Worm (Caenorhabditis elegans) whole organism, L1 larva: Measurements from ENCODE around the gene srx-133.

ENCODE experiments used
- C04F5.9 ChIP-seq: sonication (generic microtip); optimal IDR thresholded peaks from 2 replicates; lab custom pipeline; 2016; ENCODE audit warnings: missing genetic modification characterization, missing compliant biosample characterization
- C16A3.4 ChIP-seq: fragments of 150-350 bp; optimal IDR thresholded peaks from 2 replicates; lab custom pipeline; 2014; ENCODE audit warnings: missing biosample characterization, missing genetic modification characterization
- C34B4.2 ChIP-seq: sonication (generic microtip); optimal IDR thresholded peaks from 2 replicates; lab custom pipeline; 2017; ENCODE audit warnings: mild to moderate bottlenecking, missing genetic modification characterization, missing compliant biosample characterization
- alr-1 ChIP-seq: fragments of 200-800 bp; sonication (Bioruptor generic); optimal IDR thresholded peaks from 2 replicates; lab custom pipeline; 2018; ENCODE audit warnings: borderline replicate concordance, mild to moderate bottlenecking, missing genetic modification characterization, missing compliant biosample characterization
- blmp-1 ChIP-seq: fragments of 150-350 bp; optimal IDR thresholded peaks from 2 replicates; lab custom pipeline; 2014; ENCODE audit warnings: missing biosample characterization, missing genetic modification characterization
- ceh-63 ChIP-seq: fragments of 200-800 bp; sonication (Bioruptor generic); optimal IDR thresholded peaks from 2 replicates; lab custom pipeline; 2018; ENCODE audit warnings: mild to moderate bottlenecking, missing genetic modification characterization, missing compliant biosample characterization
- ceh-8 ChIP-seq: fragments of 200-800 bp; sonication (Bioruptor generic); optimal IDR thresholded peaks from 2 replicates; lab custom pipeline; 2018; ENCODE audit warnings: mild to moderate bottlenecking, missing genetic modification characterization, moderate library complexity, missing compliant biosample characterization
- ceh-90 ChIP-seq: sonication (generic microtip); optimal IDR thresholded peaks from 2 replicates; lab custom pipeline; 2016; ENCODE audit warnings: missing genetic modification characterization, missing compliant biosample characterization
- dsc-1 ChIP-seq: sonication (generic microtip); optimal IDR thresholded peaks from 2 replicates; lab custom pipeline; 2016; ENCODE audit warnings: mild to moderate bottlenecking, missing genetic modification characterization, missing compliant biosample characterization
- efl-1 ChIP-seq, 4 experiments: fragments of 150-350 bp; optimal IDR thresholded peaks in 3 of 4; peaks in 1 of 4; 1 replicate in 1 of 4; 2 replicates in 3 of 4; lab custom pipeline; 2014; ENCODE audit warnings: missing biosample characterization in 2 of 4, missing genetic modification characterization in 2 of 4, missing genetic modification reagents in 2 of 4
- egl-27 ChIP-seq, 2 experiments: fragments of 150-350 bp in 1 of 2; sonication (generic microtip); optimal IDR thresholded peaks; 3 replicates each; lab custom pipeline; 2017 to 2018; ENCODE audit warnings: missing biosample characterization in 2 of 2, missing genetic modification characterization in 2 of 2, missing genetic modification reagents in 2 of 2
- ets-5 ChIP-seq: fragments of 200-800 bp; sonication (Bioruptor generic); IDR thresholded peaks from 2 replicates; pipeline ENCODE4 v1.3.6; 2022; ENCODE audit warnings: missing genetic modification characterization, missing compliant biosample characterization
- fkh-8 ChIP-seq: sonication (generic microtip); optimal IDR thresholded peaks from 2 replicates; lab custom pipeline; 2016; ENCODE audit warnings: mild to moderate bottlenecking, missing genetic modification characterization, missing compliant biosample characterization
- fos-1 ChIP-seq: fragments of 150-350 bp; optimal IDR thresholded peaks from 2 replicates; lab custom pipeline; 2014; ENCODE audit warnings: missing biosample characterization, missing genetic modification characterization
- hlh-4 ChIP-seq: sonication (generic microtip); optimal IDR thresholded peaks from 2 replicates; lab custom pipeline; 2016; ENCODE audit warnings: mild to moderate bottlenecking, missing genetic modification characterization, missing compliant biosample characterization
- lin-14 ChIP-seq: fragments of 200-800 bp; sonication (Bioruptor generic); optimal IDR thresholded peaks from 2 replicates; lab custom pipeline; 2018; ENCODE audit warnings: mild to moderate bottlenecking, missing genetic modification characterization, moderate library complexity, missing compliant biosample characterization
- lin-39 ChIP-seq: fragments of 150-350 bp; optimal IDR thresholded peaks from 2 replicates; lab custom pipeline; 2014; ENCODE audit warnings: missing biosample characterization, missing genetic modification reagents, missing genetic modification characterization
- lir-3 ChIP-seq: sonication (generic microtip); optimal IDR thresholded peaks from 2 replicates; lab custom pipeline; 2016; ENCODE audit warnings: mild to moderate bottlenecking, missing genetic modification characterization, moderate library complexity, missing compliant biosample characterization; ENCODE audit not compliant: poor library complexity
- lsy-2 ChIP-seq, 2 experiments: fragments of 150-350 bp; optimal IDR thresholded peaks; 2 replicates each; lab custom pipeline; 2014; ENCODE audit warnings: missing biosample characterization in 2 of 2, missing genetic modification characterization in 2 of 2
- mab-9 ChIP-seq: fragments of 200-800 bp; sonication (Bioruptor generic); IDR thresholded peaks from 2 replicates; pipeline ENCODE4 v1.3.6; 2022; ENCODE audit warnings: missing genetic modification reagents, missing genetic modification characterization, missing compliant biosample characterization
- mdl-1 ChIP-seq, 2 experiments: fragments of 150-350 bp; optimal IDR thresholded peaks; 2 replicates each; lab custom pipeline; 2014 to 2017; ENCODE audit warnings: missing biosample characterization in 2 of 2, missing genetic modification characterization in 2 of 2, inconsistent platforms in 1 of 2
- mep-1 ChIP-seq: fragments of 150-350 bp; optimal IDR thresholded peaks from 2 replicates; lab custom pipeline; 2014; ENCODE audit warnings: missing biosample characterization, missing genetic modification characterization
- nhr-19 ChIP-seq: fragments of 200-800 bp; sonication (Bioruptor generic); conservative IDR thresholded peaks from 2 replicates; pipeline ENCODE4 v1.3.6; 2022; ENCODE audit warnings: missing genetic modification characterization, missing compliant biosample characterization
- nhr-28 ChIP-seq: fragments of 150-350 bp; optimal IDR thresholded peaks from 2 replicates; lab custom pipeline; 2014; ENCODE audit warnings: missing biosample characterization, missing genetic modification characterization
- nhr-47 ChIP-seq: sonication (generic microtip); optimal IDR thresholded peaks from 2 replicates; lab custom pipeline; 2016; ENCODE audit warnings: mild to moderate bottlenecking, missing genetic modification characterization, moderate library complexity, missing compliant biosample characterization
- nhr-76 ChIP-seq: sonication (generic microtip); optimal IDR thresholded peaks from 2 replicates; lab custom pipeline; 2017; ENCODE audit warnings: missing biosample characterization, missing genetic modification characterization
- nhr-84 ChIP-seq: sonication (generic microtip); optimal IDR thresholded peaks from 2 replicates; lab custom pipeline; 2017; ENCODE audit warnings: missing biosample characterization, missing genetic modification characterization
- nhr-90 ChIP-seq: sonication (generic microtip); optimal IDR thresholded peaks from 2 replicates; lab custom pipeline; 2016; ENCODE audit warnings: mild to moderate bottlenecking, missing genetic modification characterization, missing compliant biosample characterization; ENCODE audit not compliant: poor library complexity
- rnt-1 ChIP-seq: sonication (generic microtip); optimal IDR thresholded peaks from 2 replicates; lab custom pipeline; 2016; ENCODE audit warnings: mild to moderate bottlenecking, missing genetic modification characterization, moderate library complexity, missing compliant biosample characterization
- sox-4 ChIP-seq: sonication (generic microtip); optimal IDR thresholded peaks from 2 replicates; lab custom pipeline; 2016; ENCODE audit warnings: missing genetic modification characterization, missing compliant biosample characterization
- sptf-1 ChIP-seq: fragments of 150-350 bp; optimal IDR thresholded peaks from 2 replicates; lab custom pipeline; 2014; ENCODE audit warnings: missing biosample characterization, missing genetic modification characterization
- sup-37 ChIP-seq: fragments of 200-800 bp; sonication (Bioruptor generic); optimal IDR thresholded peaks from 2 replicates; lab custom pipeline; 2018; ENCODE audit warnings: mild to moderate bottlenecking, missing genetic modification characterization, missing compliant biosample characterization
- unc-130 ChIP-seq: fragments of 150-350 bp; optimal IDR thresholded peaks from 2 replicates; lab custom pipeline; 2017; ENCODE audit warnings: missing biosample characterization, missing genetic modification characterization, inconsistent platforms
- unc-30 ChIP-seq: sonication (generic microtip); optimal IDR thresholded peaks from 2 replicates; lab custom pipeline; 2017; ENCODE audit warnings: missing biosample characterization, missing genetic modification characterization
- unc-98 ChIP-seq: fragments of 200-800 bp; sonication (Bioruptor generic); IDR thresholded peaks from 2 replicates; pipeline ENCODE4 v1.3.6; 2022; ENCODE audit warnings: missing genetic modification characterization, missing compliant biosample characterization
- zag-1 ChIP-seq: fragments of 150-350 bp; optimal IDR thresholded peaks from 2 replicates; lab custom pipeline; 2014; ENCODE audit warnings: missing biosample characterization, missing genetic modification characterization
- ztf-11 ChIP-seq, 2 experiments: sonication (generic microtip); optimal IDR thresholded peaks; 2 replicates each; lab custom pipeline; 2016 to 2017; ENCODE audit warnings: missing genetic modification characterization in 2 of 2, missing biosample characterization in 1 of 2, missing compliant biosample characterization in 1 of 2
- ztf-4 ChIP-seq: fragments of 150-350 bp; optimal IDR thresholded peaks from 2 replicates; lab custom pipeline; 2014; ENCODE audit warnings: missing biosample characterization, missing genetic modification characterization

The srx-133 gene

DNA sequence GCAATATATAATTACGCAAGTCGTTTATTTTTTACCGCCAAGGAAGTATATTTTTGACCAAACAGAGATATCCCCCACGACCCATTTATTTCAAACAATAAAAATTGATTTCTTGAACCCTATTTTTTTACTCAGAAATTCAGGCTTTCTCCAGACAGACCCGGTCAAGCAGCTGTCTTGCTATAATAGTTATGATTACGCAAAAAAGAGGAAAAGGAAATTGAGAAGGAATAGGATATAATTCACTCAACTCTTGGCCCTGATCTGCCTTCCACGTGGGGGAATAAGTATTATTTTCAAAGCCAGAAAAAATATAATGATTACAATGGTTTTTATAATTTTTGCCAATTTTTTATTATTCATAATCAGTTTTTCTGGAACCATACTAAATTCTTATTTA, 8.7 kb downstream of the srx-133 start, which contains the start of gene srx-136:
srx-136 (plus strand) TSS at position 301 of the 400 bp plus-strand sequence.
- TF ChIP-seq ceh-63 (no peak), lin-14 (GFP tag; lab: Kevin White, UChicago) (no peak), alr-1 (tag; lab: Kevin White, UChicago) (no peak), blmp-1 (tag; lab: Kevin White, UChicago) (no peak), nhr-76 (tag; lab: Kevin White, UChicago) (no peak)
- TF ChIP-seq, all 84 proteins: peak for 0

DNA sequence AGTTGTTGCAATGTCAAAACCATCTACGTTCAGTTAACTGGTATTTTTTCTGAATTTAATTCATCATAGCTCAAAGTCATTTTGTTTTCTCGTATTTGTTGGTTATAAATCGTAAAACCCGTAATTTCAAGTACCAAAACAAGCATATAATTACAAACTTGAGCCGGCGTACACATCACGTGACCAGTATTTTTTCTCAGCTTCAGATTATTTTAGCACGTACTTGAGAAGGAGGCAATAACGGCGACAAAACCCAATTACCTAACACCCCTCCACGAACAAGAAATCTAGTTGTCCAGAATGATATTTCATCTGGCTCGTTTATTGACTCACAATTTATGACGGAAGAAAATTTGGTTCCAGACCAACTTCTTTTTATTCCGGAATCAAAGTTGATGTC, 10.4 kb downstream of the srx-133 start, which contains the start of gene srx-135:
srx-135 (plus strand) TSS at position 301 of the 400 bp plus-strand sequence.
- TF ChIP-seq sptf-1 (tag; lab: Kevin White, UChicago) (no peak), lir-3 (no peak), nhr-47 (tag; lab: Kevin White, UChicago) (no peak), C34B4.2 (tag; lab: Kevin White, UChicago) (no peak), C16A3.4 (tag; lab: Kevin White, UChicago) (no peak), C04F5.9 (tag; lab: Kevin White, UChicago) (no peak), mep-1 (tag; lab: Kevin White, UChicago) (no peak), ceh-90 (tag; lab: Kevin White, UChicago) (no peak), fos-1 (tag; lab: Kevin White, UChicago) (no peak), unc-98 (GFP tag; lab: Robert Waterston, UW) (no peak), efl-1 (optimal IDR thresholded peaks at IDR 0.05; lab: Kevin White, UChicago) (no peak), efl-1 (GFP tag; optimal IDR thresholded peaks at IDR 0.05 in 1 of 2; lab: Kevin White, UChicago) (no peak), ztf-11 (tag; optimal IDR thresholded peaks at IDR 0.05; lab: Kevin White, UChicago) (no peak), nhr-19 (GFP tag; lab: Robert Waterston, UW) (no peak), lin-39 (tag; lab: Kevin White, UChicago) (no peak)

DNA sequence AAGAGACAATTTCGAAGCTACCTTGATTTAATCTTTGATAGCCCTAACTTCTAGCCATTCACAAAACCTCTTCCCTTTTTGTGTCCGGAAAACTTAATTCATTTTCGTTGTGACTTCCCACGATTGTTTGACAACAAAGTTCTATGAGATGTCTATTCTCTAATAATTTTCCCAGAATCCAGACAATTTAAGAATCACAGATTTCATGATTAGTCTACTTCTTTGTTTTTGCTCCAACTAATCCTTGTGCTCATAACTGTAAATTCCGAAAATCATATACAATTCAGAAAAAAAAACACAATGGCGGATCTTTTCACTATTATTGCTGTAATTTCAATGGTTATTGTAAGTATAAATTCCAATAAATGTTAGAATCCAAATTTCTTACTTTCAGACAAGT, 14.0 kb downstream of the srx-133 start, which contains the start of gene srx-137:
srx-137 (plus strand) TSS at position 301 of the 400 bp plus-strand sequence.
- TF ChIP-seq mdl-1 (tag; optimal IDR thresholded peaks at IDR 0.05; lab: Kevin White, UChicago) (no peak), zag-1 (tag; lab: Kevin White, UChicago) (no peak), egl-27 (tag; optimal IDR thresholded peaks at IDR 0.05; lab: Kevin White, UChicago) (no peak), dsc-1 (no peak)

DNA sequence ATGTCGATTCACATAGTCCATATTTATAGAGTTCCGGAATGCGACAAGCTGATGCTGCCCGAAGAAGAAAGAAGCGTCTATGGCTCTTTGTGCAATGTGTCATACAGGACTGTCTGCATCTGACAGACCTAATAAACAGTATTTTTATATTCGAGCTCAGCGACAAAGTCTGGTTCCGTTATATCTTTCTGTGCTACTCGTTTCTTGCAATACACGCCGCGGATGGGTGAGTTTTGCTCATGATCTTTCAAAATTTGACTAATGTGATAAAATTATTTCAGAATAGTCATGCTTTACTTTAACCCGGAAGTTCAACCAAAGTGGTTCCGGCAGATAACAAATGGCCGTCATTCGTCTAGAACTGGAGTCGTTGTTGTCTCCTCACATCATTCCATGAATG, 15.2 kb downstream of the srx-133 start:
- no peak for TF ChIP-seq lsy-2 (tag; optimal IDR thresholded peaks at IDR 0.05; lab: Kevin White, UChicago)
- TF ChIP-seq zag-1 (tag; lab: Kevin White, UChicago), result no peak
- no peak for TF ChIP-seq nhr-84 (tag; lab: Kevin White, UChicago)
- TF ChIP-seq sox-4, result no peak
- TF ChIP-seq unc-30 (tag; lab: Kevin White, UChicago), result no peak
- TF ChIP-seq nhr-76 (tag; lab: Kevin White, UChicago), result no peak
- TF ChIP-seq ztf-4 (tag; lab: Kevin White, UChicago), result no peak
- TF ChIP-seq lir-3, result no peak
- TF ChIP-seq ceh-8 (GFP tag; lab: Kevin White, UChicago), result no peak
- TF ChIP-seq rnt-1 (tag; lab: Kevin White, UChicago), result no peak
- no peak for TF ChIP-seq hlh-4
- no peak for TF ChIP-seq ztf-11 (tag; optimal IDR thresholded peaks at IDR 0.05; lab: Kevin White, UChicago)
- TF ChIP-seq unc-130 (tag; lab: Kevin White, UChicago), result no peak
- no peak for TF ChIP-seq nhr-28 (tag; lab: Kevin White, UChicago)
- TF ChIP-seq fkh-8 (tag; lab: Kevin White, UChicago), result no peak
- no peak for TF ChIP-seq ets-5 (GFP tag; lab: Robert Waterston, UW)
- TF ChIP-seq sup-37 (GFP tag; lab: Kevin White, UChicago), result no peak
- TF ChIP-seq nhr-90, result no peak
- TF ChIP-seq mab-9, result no peak
